Worm (Caenorhabditis elegans) whole organism, mixed stage, embryonic: Measurements from ENCODE around the gene F13B6.3.

Source experiments
- blmp-1 ChIP-seq: fragments of 150-350 bp; optimal IDR thresholded peaks from 2 replicates; lab custom pipeline; 2014; ENCODE audit warnings: missing biosample characterization, missing genetic modification characterization
- ceh-43 ChIP-seq: fragments of 200-800 bp; sonication (Bioruptor generic); optimal IDR thresholded peaks from 2 replicates; lab custom pipeline; 2018; ENCODE audit warnings: mild to moderate bottlenecking, missing genetic modification characterization, moderate library complexity, missing compliant biosample characterization
- elt-3 ChIP-seq: fragments of 150-350 bp; optimal IDR thresholded peaks from 2 replicates; lab custom pipeline; 2014; ENCODE audit warnings: missing biosample characterization, missing genetic modification characterization
- flh-1 ChIP-seq: fragments of 200-800 bp; sonication (Bioruptor generic); optimal IDR thresholded peaks from 2 replicates; lab custom pipeline; 2018; ENCODE audit warnings: mild to moderate bottlenecking, missing genetic modification characterization, moderate library complexity, missing compliant biosample characterization
- lin-13 ChIP-seq: fragments of 150-350 bp; optimal IDR thresholded peaks from 2 replicates; lab custom pipeline; 2014; ENCODE audit warnings: missing biosample characterization, missing genetic modification characterization
- lsy-2 ChIP-seq: fragments of 150-350 bp; optimal IDR thresholded peaks from 2 replicates; lab custom pipeline; 2014; ENCODE audit warnings: missing biosample characterization, missing genetic modification characterization
- nhr-76 ChIP-seq: sonication (generic microtip); optimal IDR thresholded peaks from 2 replicates; lab custom pipeline; 2017; ENCODE audit warnings: missing biosample characterization, missing genetic modification characterization
- pha-4 ChIP-seq: fragments of 150-350 bp; optimal IDR thresholded peaks from 2 replicates; lab custom pipeline; 2018; ENCODE audit warnings: missing biosample characterization, missing genetic modification reagents, missing genetic modification characterization
- unc-39 ChIP-seq: fragments of 150-350 bp; optimal IDR thresholded peaks from 2 replicates; lab custom pipeline; 2014; ENCODE audit warnings: missing biosample characterization, missing genetic modification characterization
- unc-62 ChIP-seq: fragments of 150-350 bp; optimal IDR thresholded peaks from 2 replicates; lab custom pipeline; 2014; ENCODE audit warnings: missing biosample characterization, missing genetic modification reagents, missing genetic modification characterization

ce11 chrIV:7413573-7413972 lies 52.2 kb downstream of the F13B6.3 start:
- TF ChIP-seq flh-1 (no peak), unc-39 (tag; lab: Kevin White, UChicago) (no peak), lin-13 (tag; lab: Kevin White, UChicago) (no peak), lsy-2 (tag; lab: Kevin White, UChicago) (no peak), ceh-43 (GFP tag; lab: Kevin White, UChicago) (no peak), pha-4 (tag; lab: Kevin White, UChicago) (no peak), nhr-76 (no peak), unc-62 (no peak), elt-3 (tag; lab: Kevin White, UChicago) (no peak), blmp-1 (tag; lab: Kevin White, UChicago) (no peak)
